Worm (Caenorhabditis elegans): Measurements from ENCODE around the gene F42A6.6.

ce11 chrIV:3293800-3294493 is 42.7 kb downstream of the F42A6.6 start:
- TF ChIP-seq unc-62 (GFP tag; optimal IDR thresholded peaks at IDR 0.05 in 1 of 2) (no peak), unc-62 (tag; optimal IDR thresholded peaks at IDR 0.05) (no peak), ceh-82 (tag; optimal IDR thresholded peaks at IDR 0.05) (no peak)

All from whole organism, L4 larva.